Fruit fly (Drosophila melanogaster): ENCODE data around the gene CG12123.

The CG12123 gene

DNA sequence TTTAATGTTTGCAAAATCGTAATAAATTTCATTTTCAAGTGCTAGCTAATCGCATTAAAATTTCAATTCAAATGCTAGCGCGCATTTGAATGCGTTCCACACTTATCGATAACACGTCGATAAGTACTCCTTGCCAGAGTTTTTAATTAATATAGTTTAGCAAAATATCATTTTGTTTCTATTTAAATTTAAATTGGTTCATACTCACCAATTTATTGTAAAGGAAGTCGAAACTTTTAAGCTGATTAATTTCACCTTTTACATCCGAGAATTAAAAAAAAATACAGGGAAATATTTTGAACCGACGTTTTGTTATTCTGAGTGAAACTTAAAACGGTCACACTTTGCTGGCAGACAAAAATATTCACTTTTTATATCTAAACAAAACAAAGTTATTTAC lies 19.0 kb upstream of the CG12123 start, which contains the start of gene Es2:
Es2 (plus strand) TSS at position 333 of the 400 bp plus-strand sequence.
- TF ChIP-seq D1 (tag; optimal IDR thresholded peaks at IDR 0.05) (peak; percentile 1), CG13204 (GFP tag; optimal IDR thresholded peaks at IDR 0.05) (no peak)

DNA sequence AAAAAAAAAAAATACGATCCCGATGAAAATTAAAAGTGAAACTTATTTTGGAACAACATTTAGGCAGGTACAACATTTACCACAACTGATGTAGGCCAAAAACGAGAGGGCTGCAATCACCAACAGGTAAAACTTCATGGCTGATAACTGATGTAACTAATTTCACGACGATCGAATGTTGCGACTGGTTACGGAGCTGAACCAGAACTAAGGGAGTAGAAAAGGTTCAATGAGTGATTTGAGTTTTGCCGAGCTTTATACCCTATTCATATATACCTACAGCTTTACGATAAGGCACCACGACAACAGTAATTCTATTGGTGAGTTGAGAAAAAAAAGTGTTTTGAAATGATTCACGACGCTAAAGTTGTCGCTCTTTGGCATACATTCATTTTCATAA lies 18.5 kb upstream of the CG12123 start, which contains the start of gene CG15347:
CG15347 (minus strand) TSS at position 213 of the 400 bp plus-strand sequence.
- TF ChIP-seq CG15710 (tag; optimal IDR thresholded peaks at IDR 0.05) (no peak), Ets98B (GFP tag; IDR thresholded peaks at IDR 0.05) (no peak), CG8159 (tag; optimal IDR thresholded peaks at IDR 0.05) (no peak), fd96Ca (GFP tag; IDR thresholded peaks at IDR 0.05) (no peak), CG17806 (tag; optimal IDR thresholded peaks at IDR 0.05) (no peak), rn (GFP tag; IDR thresholded peaks at IDR 0.05) (no peak), CG9948 (tag; optimal IDR thresholded peaks at IDR 0.05) (no peak), CG14655 (GFP tag; optimal IDR thresholded peaks at IDR 0.05) (no peak), CG10348 (GFP tag; IDR thresholded peaks at IDR 0.05) (no peak), CG13204 (GFP tag; optimal IDR thresholded peaks at IDR 0.05) (no peak), CG32121 (GFP tag; IDR thresholded peaks at IDR 0.05) (no peak), Snoo (tag; optimal IDR thresholded peaks at IDR 0.05) (no peak), CG12605 (GFP tag; IDR thresholded peaks at IDR 0.05) (no peak), Pif1A (GFP tag; optimal IDR thresholded peaks at IDR 0.05) (no peak), Pif1B (GFP tag; optimal IDR thresholded peaks at IDR 0.05) (no peak), D1 (tag; optimal IDR thresholded peaks at IDR 0.05) (no peak), gl (tag; optimal IDR thresholded peaks at IDR 0.05) (no peak), CG34367 (tag; optimal IDR thresholded peaks at IDR 0.05) (no peak), EcR (GFP tag; optimal IDR thresholded peaks at IDR 0.05) (no peak), CG8301 (tag; optimal IDR thresholded peaks at IDR 0.05) (no peak)

DNA sequence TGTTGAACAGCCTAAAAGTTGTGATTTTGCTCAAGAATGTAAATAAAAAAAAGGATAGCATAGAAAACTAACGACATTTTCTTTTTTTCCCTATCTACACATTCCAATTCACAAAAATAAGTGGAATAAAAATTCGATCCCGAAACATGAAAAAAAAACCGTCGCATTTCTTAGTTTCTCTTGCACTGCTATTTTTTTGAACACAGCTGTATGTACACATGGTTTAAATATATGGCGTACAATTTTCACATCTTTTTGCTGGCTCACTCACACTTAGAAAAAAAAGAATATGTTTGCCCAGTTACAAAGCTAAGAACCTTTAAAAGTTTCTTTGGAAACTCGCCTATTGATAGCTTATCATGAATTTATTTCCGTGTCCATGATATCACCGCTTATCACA lies 18.1 kb upstream of the CG12123 start:
- TF ChIP-seq gl (tag; optimal IDR thresholded peaks at IDR 0.05) (no peak), CG4496 (GFP tag; IDR thresholded peaks at IDR 0.05) (no peak), fd96Ca (GFP tag; IDR thresholded peaks at IDR 0.05) (no peak), CG9948 (tag; optimal IDR thresholded peaks at IDR 0.05) (no peak), CG10348 (GFP tag; IDR thresholded peaks at IDR 0.05) (no peak), CG17806 (tag; optimal IDR thresholded peaks at IDR 0.05) (no peak), Ets98B (GFP tag; IDR thresholded peaks at IDR 0.05) (no peak), CG8159 (tag; optimal IDR thresholded peaks at IDR 0.05) (no peak), Pif1A (GFP tag; optimal IDR thresholded peaks at IDR 0.05) (no peak), CG34367 (tag; optimal IDR thresholded peaks at IDR 0.05) (no peak), CG8301 (tag; optimal IDR thresholded peaks at IDR 0.05) (no peak), CG14655 (GFP tag; optimal IDR thresholded peaks at IDR 0.05) (no peak), Pif1B (GFP tag; optimal IDR thresholded peaks at IDR 0.05) (no peak), CG13204 (GFP tag; optimal IDR thresholded peaks at IDR 0.05) (no peak), CG15710 (tag; optimal IDR thresholded peaks at IDR 0.05) (no peak)

DNA sequence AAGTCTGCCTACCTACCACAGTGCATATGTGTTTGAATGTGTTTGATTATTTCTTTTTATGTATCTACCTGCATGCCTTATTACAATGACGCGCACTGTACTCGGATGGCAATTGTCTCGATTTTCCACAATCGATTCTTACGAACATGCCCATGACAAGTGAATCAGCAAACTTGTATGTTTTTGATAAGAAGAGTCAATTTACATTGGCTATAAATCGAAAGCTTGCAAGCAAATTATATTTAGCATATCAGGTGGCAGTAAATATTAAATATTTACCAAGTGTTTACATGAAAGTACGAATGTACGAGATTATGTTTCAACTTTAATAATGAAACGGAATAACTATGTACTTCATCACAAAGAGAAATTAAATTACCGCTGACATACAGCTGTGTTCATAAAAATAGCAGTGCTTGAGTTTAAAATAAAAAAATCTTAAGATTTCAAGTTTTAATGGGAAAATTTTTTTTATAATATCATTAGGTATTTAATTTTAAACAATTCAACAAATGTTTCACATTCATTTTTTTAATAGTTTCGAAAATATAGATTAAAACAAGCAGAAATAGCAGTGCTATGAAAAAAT lies 17.4 kb upstream of the CG12123 start:
- TF ChIP-seq CG32121 (GFP tag; IDR thresholded peaks at IDR 0.05) (no peak), Ets98B (GFP tag; IDR thresholded peaks at IDR 0.05) (no peak), Snoo (tag; optimal IDR thresholded peaks at IDR 0.05) (no peak), CG14655 (GFP tag; optimal IDR thresholded peaks at IDR 0.05) (no peak), fd96Ca (GFP tag; IDR thresholded peaks at IDR 0.05) (no peak), CG4496 (GFP tag; IDR thresholded peaks at IDR 0.05) (no peak), D1 (tag; optimal IDR thresholded peaks at IDR 0.05) (no peak), gl (tag; optimal IDR thresholded peaks at IDR 0.05) (peak; percentile 35)

DNA sequence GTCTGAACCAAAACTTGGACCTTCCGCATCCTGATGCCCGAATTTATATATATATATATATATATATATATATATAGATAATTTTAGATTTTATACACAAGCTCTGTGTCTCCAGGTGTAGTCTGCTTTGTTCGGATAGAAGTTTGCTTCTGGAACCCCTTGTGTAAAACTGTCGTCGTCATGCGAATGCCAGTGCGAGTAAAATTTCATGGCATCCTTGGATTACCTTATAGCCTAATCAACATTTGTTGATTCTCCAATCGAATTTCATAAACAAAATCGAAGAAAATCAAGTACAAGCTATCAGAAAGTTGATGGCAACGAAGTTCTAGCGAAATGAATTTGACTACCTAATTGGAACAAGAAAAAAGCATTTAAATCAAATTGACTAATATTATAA lies 15.4 kb upstream of the CG12123 start, which contains the start of gene CG32713:
CG32713 (minus strand) TSS at position 101 of the 400 bp plus-strand sequence.
- TF ChIP-seq CG9948 (tag; optimal IDR thresholded peaks at IDR 0.05): no peak
- TF ChIP-seq CG4496 (GFP tag; IDR thresholded peaks at IDR 0.05): no peak
- no peak for TF ChIP-seq CG34367 (tag; optimal IDR thresholded peaks at IDR 0.05)
- TF ChIP-seq CG17806 (tag; optimal IDR thresholded peaks at IDR 0.05): no peak
- no peak for TF ChIP-seq CG32121 (GFP tag; IDR thresholded peaks at IDR 0.05)
- TF ChIP-seq Pif1A (GFP tag; optimal IDR thresholded peaks at IDR 0.05): no peak
- no peak for TF ChIP-seq rn (GFP tag; IDR thresholded peaks at IDR 0.05)
- no peak for TF ChIP-seq CG8301 (tag; optimal IDR thresholded peaks at IDR 0.05)
- no peak for TF ChIP-seq EcR (GFP tag; optimal IDR thresholded peaks at IDR 0.05)
- TF ChIP-seq CG14655 (GFP tag; optimal IDR thresholded peaks at IDR 0.05): no peak
- no peak for TF ChIP-seq gl (tag; optimal IDR thresholded peaks at IDR 0.05)

DNA sequence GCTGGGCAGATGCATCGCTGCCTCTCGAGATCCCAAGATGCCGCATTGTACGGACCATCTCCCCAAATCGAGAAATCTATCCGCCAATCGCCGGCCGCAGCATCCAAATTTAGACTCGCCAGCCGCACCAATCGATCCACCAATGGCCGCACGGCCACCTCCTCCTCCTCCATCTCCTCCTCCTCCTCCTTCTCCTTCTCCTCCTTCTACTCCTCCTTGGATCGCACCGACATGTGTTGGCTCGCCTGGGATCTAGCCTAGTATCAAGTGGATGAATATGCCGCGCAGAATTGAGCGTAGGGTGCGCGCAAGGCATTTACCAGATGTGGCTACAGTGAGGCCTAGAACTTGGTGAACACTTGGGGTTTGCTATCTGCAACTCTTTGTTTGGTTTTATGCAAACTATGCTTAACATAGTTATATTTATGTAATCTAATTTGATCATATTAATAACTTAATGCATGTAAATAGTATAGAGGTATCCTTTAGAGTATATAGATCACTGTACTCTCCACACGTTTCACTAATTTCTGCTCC lies 12.9 kb upstream of the CG12123 start, which contains the start of gene org-1:
org-1 (minus strand) TSS at position 51 of the 537 bp plus-strand sequence.
- no peak for TF ChIP-seq D1 (tag; optimal IDR thresholded peaks at IDR 0.05)
- peak; percentile 93 for TF ChIP-seq CG17806 (tag; optimal IDR thresholded peaks at IDR 0.05)
- TF ChIP-seq CG34367 (tag; optimal IDR thresholded peaks at IDR 0.05): peak; percentile 93
- TF ChIP-seq fd96Ca (GFP tag; IDR thresholded peaks at IDR 0.05): peak; percentile 94
- peak; percentile 94 for TF ChIP-seq Ets98B (GFP tag; IDR thresholded peaks at IDR 0.05)
- peak; percentile 92 for TF ChIP-seq CG14655 (GFP tag; optimal IDR thresholded peaks at IDR 0.05)
- peak; percentile 86 for TF ChIP-seq Pif1B (GFP tag; optimal IDR thresholded peaks at IDR 0.05)
- TF ChIP-seq CG8301 (tag; optimal IDR thresholded peaks at IDR 0.05): peak; percentile 89
- peak; percentile 93 for TF ChIP-seq CG9948 (tag; optimal IDR thresholded peaks at IDR 0.05)
- peak; percentile 92 for TF ChIP-seq rn (GFP tag; IDR thresholded peaks at IDR 0.05)
- TF ChIP-seq CG15710 (tag; optimal IDR thresholded peaks at IDR 0.05): peak; percentile 94
- peak; percentile 94 for TF ChIP-seq CG12605 (GFP tag; IDR thresholded peaks at IDR 0.05)
- TF ChIP-seq CG10348 (GFP tag; IDR thresholded peaks at IDR 0.05): peak; percentile 81
- peak; percentile 93 for TF ChIP-seq CG8159 (tag; optimal IDR thresholded peaks at IDR 0.05)
- peak; percentile 90 for TF ChIP-seq CG32121 (GFP tag; IDR thresholded peaks at IDR 0.05)
- TF ChIP-seq gl (tag; optimal IDR thresholded peaks at IDR 0.05): peak; percentile 86
- peak; percentile 97 for TF ChIP-seq CG4496 (GFP tag; IDR thresholded peaks at IDR 0.05)
- peak; percentile 81 for TF ChIP-seq CG13204 (GFP tag; optimal IDR thresholded peaks at IDR 0.05)
- TF ChIP-seq EcR (GFP tag; optimal IDR thresholded peaks at IDR 0.05): no peak
- peak; percentile 89 for TF ChIP-seq Pif1A (GFP tag; optimal IDR thresholded peaks at IDR 0.05)
- TF ChIP-seq Snoo (tag; optimal IDR thresholded peaks at IDR 0.05): peak; percentile 72
